Fruit fly (Drosophila melanogaster): ENCODE data around the gene Wsck.
A peak's percentile ranks its signal among the peaks of the same experiment; 100 is the strongest.

Gene Wsck

dm6 chr3R:24629877-24630808 is at the start of gene Wsck:
Wsck (minus strand) TSS chr3R:24630075.
- TF ChIP-seq CTCF (optimal IDR thresholded peaks at IDR 0.05), result peak; percentile 33 to 61
- peak; percentile 66 for TF ChIP-seq CG8478 (optimal IDR thresholded peaks at IDR 0.05)

- no peak for TF ChIP-seq CTCF (optimal IDR thresholded peaks at IDR 0.05)
- no peak for TF ChIP-seq CG8478 (optimal IDR thresholded peaks at IDR 0.05)
These were observed 41.8 kb upstream of the Wsck start for dm6 chr3R:24671662-24672061.

- TF ChIP-seq CTCF (optimal IDR thresholded peaks at IDR 0.05), result no peak
- no peak for TF ChIP-seq CG8478 (optimal IDR thresholded peaks at IDR 0.05)
These were observed 37.8 kb upstream of the Wsck start for dm6 chr3R:24667538-24668207.

- no peak for TF ChIP-seq CTCF (optimal IDR thresholded peaks at IDR 0.05)
- TF ChIP-seq CG8478 (optimal IDR thresholded peaks at IDR 0.05), result no peak
These were observed 33.2 kb upstream of the Wsck start for dm6 chr3R:24663044-24663443.

- TF ChIP-seq CG8478 (optimal IDR thresholded peaks at IDR 0.05) (no peak), CTCF (optimal IDR thresholded peaks at IDR 0.05) (no peak)
These were observed 32.5 kb upstream of the Wsck start, which contains the start of gene slo for dm6 chr3R:24662412-24662796. slo (plus strand) TSS chr3R:24662491.

dm6 chr3R:24661679-24662411 is 32.0 kb upstream of the Wsck start, which contains the start of gene Ppox:
Ppox (minus strand) TSS chr3R:24661851.
- TF ChIP-seq CG8478 (optimal IDR thresholded peaks at IDR 0.05), result no peak
- no peak for TF ChIP-seq CTCF (optimal IDR thresholded peaks at IDR 0.05)

- no peak for TF ChIP-seq CTCF (optimal IDR thresholded peaks at IDR 0.05)
- no peak for TF ChIP-seq CG8478 (optimal IDR thresholded peaks at IDR 0.05)
These were observed 29.4 kb upstream of the Wsck start, which contains the start of gene CG31126 for dm6 chr3R:24659173-24659846. CG31126 (plus strand) TSS chr3R:24659621.

- peak in 1 of 2 experiments; percentile 16 for TF ChIP-seq CTCF (optimal IDR thresholded peaks at IDR 0.05)
- TF ChIP-seq CG8478 (optimal IDR thresholded peaks at IDR 0.05), result no peak
These were observed 25.0 kb upstream of the Wsck start, which contains the start of the genes CG31125 and CG6695 for dm6 chr3R:24654770-24655322. CG31125 (minus strand) TSS chr3R:24654820. CG6695 (plus strand) TSS chr3R:24655160.

- no peak for TF ChIP-seq CG8478 (optimal IDR thresholded peaks at IDR 0.05)
- TF ChIP-seq CTCF (optimal IDR thresholded peaks at IDR 0.05), result no peak
These were observed 21.2 kb upstream of the Wsck start for dm6 chr3R:24651044-24651459.

- no peak for TF ChIP-seq CG8478 (optimal IDR thresholded peaks at IDR 0.05)
- TF ChIP-seq CTCF (optimal IDR thresholded peaks at IDR 0.05), result peak in 1 of 2 experiments; percentile 38
These were observed 20.0 kb upstream of the Wsck start, which contains the start of the genes puf and ash2 for dm6 chr3R:24649923-24650322. puf (minus strand) TSS chr3R:24650043. ash2 (plus strand) TSS chr3R:24650125.

dm6 chr3R:24634957-24635356 is 5.1 kb upstream of the Wsck start, which contains the start of gene MtnF:
MtnF (minus strand) TSS chr3R:24635165.
- no peak for TF ChIP-seq CG8478 (optimal IDR thresholded peaks at IDR 0.05)

- TF ChIP-seq CTCF (optimal IDR thresholded peaks at IDR 0.05), result no peak
- no peak for TF ChIP-seq CG8478 (optimal IDR thresholded peaks at IDR 0.05)
These were observed 4.4 kb upstream of the Wsck start for dm6 chr3R:24634312-24634711.

- no peak for TF ChIP-seq CTCF (optimal IDR thresholded peaks at IDR 0.05)
- TF ChIP-seq CG8478 (optimal IDR thresholded peaks at IDR 0.05), result no peak
These were observed 3.2 kb downstream of the Wsck start for dm6 chr3R:24626667-24627066.

- TF ChIP-seq CTCF (optimal IDR thresholded peaks at IDR 0.05) (no peak), CG8478 (optimal IDR thresholded peaks at IDR 0.05) (no peak)
These were observed 3.8 kb downstream of the Wsck start for dm6 chr3R:24626003-24626486.

Data from S2 (cell line).